Fruit fly (Drosophila melanogaster) whole organism, embryonic: ENCODE results near the gene CG17327.

Source experiments
- B-H2 ChIP-seq: fragments of 200-800 bp; sonication (Bioruptor generic); optimal IDR thresholded peaks from 2 replicates; lab custom pipeline; 2018; ENCODE audit warnings: missing biosample characterization, mild to moderate bottlenecking, missing genetic modification characterization
- CG10274 ChIP-seq: fragments of 200-800 bp; sonication (Bioruptor generic); optimal IDR thresholded peaks from 3 replicates; lab custom pipeline; 2017; ENCODE audit warnings: missing biosample characterization, mild to moderate bottlenecking, missing genetic modification characterization
- CG10366 ChIP-seq: fragments of 200-800 bp; sonication (Bioruptor generic); IDR thresholded peaks from 2 replicates; pipeline ENCODE4 v1.3.6; 2022; ENCODE audit warnings: missing biosample characterization, missing genetic modification characterization
- CG10565 ChIP-seq: fragments of 200-800 bp; sonication (Bioruptor generic); optimal IDR thresholded peaks from 3 replicates; lab custom pipeline; 2016; ENCODE audit warnings: missing biosample characterization, mild to moderate bottlenecking, missing genetic modification characterization
- CG12299 ChIP-seq: fragments of 200-800 bp; sonication (Bioruptor generic); optimal IDR thresholded peaks from 2 replicates; lab custom pipeline; 2018; ENCODE audit warnings: missing biosample characterization, mild to moderate bottlenecking, missing genetic modification characterization
- CG16815 ChIP-seq: fragments of 200-800 bp; sonication (Bioruptor generic); optimal IDR thresholded peaks from 3 replicates; lab custom pipeline; 2017; ENCODE audit warnings: missing biosample characterization, mild to moderate bottlenecking, missing genetic modification characterization
- CG18476 ChIP-seq: fragments of 200-800 bp; sonication (Bioruptor generic); optimal IDR thresholded peaks from 2 replicates; lab custom pipeline; 2016; ENCODE audit warnings: missing biosample characterization, mild to moderate bottlenecking, missing genetic modification characterization
- CG18764 ChIP-seq: fragments of 200-800 bp; sonication (Bioruptor generic); optimal IDR thresholded peaks from 3 replicates; lab custom pipeline; 2016; ENCODE audit warnings: missing biosample characterization, missing genetic modification characterization
- CG2199 ChIP-seq: fragments of 200-800 bp; sonication (Bioruptor generic); IDR thresholded peaks from 3 replicates; pipeline ENCODE4 v1.3.6; 2022; ENCODE audit warnings: missing biosample characterization, missing genetic modification characterization
- CG2712 ChIP-seq: fragments of 200-800 bp; optimal IDR thresholded peaks from 3 replicates; lab custom pipeline; 2019; ENCODE audit warnings: missing biosample characterization, mild to moderate bottlenecking, missing genetic modification characterization, moderate library complexity
- CG32767 ChIP-seq: fragments of 200-800 bp; sonication (Bioruptor generic); IDR thresholded peaks from 2 replicates; pipeline ENCODE4 v1.3.6; 2022; ENCODE audit warnings: missing biosample characterization, missing genetic modification characterization
- CG33557 ChIP-seq: fragments of 200-800 bp; sonication (Bioruptor generic); optimal IDR thresholded peaks from 2 replicates; lab custom pipeline; 2019; ENCODE audit warnings: missing biosample characterization, mild to moderate bottlenecking, missing genetic modification characterization, moderate library complexity
- CG4730 ChIP-seq: fragments of 200-800 bp; sonication (Bioruptor generic); IDR thresholded peaks from 2 replicates; pipeline ENCODE4 v1.3.6; 2022; ENCODE audit warnings: missing biosample characterization, missing genetic modification characterization
- CG6175 ChIP-seq: fragments of 200-800 bp; sonication (Bioruptor generic); IDR thresholded peaks from 3 replicates; pipeline ENCODE4 v1.3.6; 2022; ENCODE audit warnings: missing biosample characterization, missing genetic modification characterization
- CG9876 ChIP-seq: fragments of 200-800 bp; sonication (Bioruptor generic); optimal IDR thresholded peaks from 2 replicates; lab custom pipeline; 2016; ENCODE audit warnings: missing biosample characterization, missing genetic modification characterization
- CTCF ChIP-seq: fragments of 200-800 bp; sonication (Bioruptor generic); optimal IDR thresholded peaks from 2 replicates; lab custom pipeline; 2017; ENCODE audit warnings: missing biosample characterization, mild to moderate bottlenecking, missing genetic modification characterization, moderate library complexity
- E2f2 ChIP-seq: fragments of 200-800 bp; sonication (Bioruptor generic); IDR thresholded peaks from 2 replicates; pipeline ENCODE4 v1.3.6; 2022; ENCODE audit warnings: missing biosample characterization, missing genetic modification characterization
- Ets65A ChIP-seq: fragments of 200-800 bp; sonication (Bioruptor generic); peaks from one replicate; lab custom pipeline; 2016; ENCODE audit warnings: missing biosample characterization, missing genetic modification characterization
- Fer2 ChIP-seq: fragments of 200-800 bp; sonication (Bioruptor generic); optimal IDR thresholded peaks from 2 replicates; lab custom pipeline; 2018; ENCODE audit warnings: missing biosample characterization, mild to moderate bottlenecking, missing genetic modification characterization, moderate library complexity
- Hey ChIP-seq: fragments of 200-800 bp; sonication (Bioruptor generic); optimal IDR thresholded peaks from 3 replicates; lab custom pipeline; 2018; ENCODE audit warnings: missing biosample characterization, mild to moderate bottlenecking, missing genetic modification characterization
- HmgZ ChIP-seq: fragments of 200-800 bp; sonication (Bioruptor generic); optimal IDR thresholded peaks from 2 replicates; lab custom pipeline; 2018; ENCODE audit warnings: missing biosample characterization, mild to moderate bottlenecking, missing genetic modification characterization
- Hr39 ChIP-seq: fragments of >200 bp; optimal IDR thresholded peaks from 2 replicates; lab custom pipeline; 2017
- Kr ChIP-seq: fragments of 200-800 bp; sonication (Bioruptor generic); optimal IDR thresholded peaks from 2 replicates; lab custom pipeline; 2017; ENCODE audit warnings: missing biosample characterization, mild to moderate bottlenecking, missing genetic modification characterization
- Lpt ChIP-seq: fragments of >200 bp; optimal IDR thresholded peaks from 2 replicates; lab custom pipeline; 2018; ENCODE audit warnings: missing biosample characterization, missing genetic modification characterization
- MBD-R2 ChIP-seq: fragments of 200-800 bp; sonication (Bioruptor generic); IDR thresholded peaks from 2 replicates; pipeline ENCODE4 v1.3.6; 2022; ENCODE audit warnings: missing biosample characterization, missing genetic modification characterization
- Max ChIP-seq: fragments of 200-800 bp; sonication (Bioruptor generic); optimal IDR thresholded peaks from 2 replicates; lab custom pipeline; 2016; ENCODE audit warnings: missing biosample characterization, mild to moderate bottlenecking, missing genetic modification characterization
- Med ChIP-seq: fragments of 200-800 bp; sonication (Bioruptor generic); peaks from one replicate; lab custom pipeline; 2016; ENCODE audit warnings: missing biosample characterization, missing genetic modification characterization, mild to moderate bottlenecking, inconsistent platforms, moderate library complexity
- Nf-YA ChIP-seq: fragments of 200-800 bp; sonication (Bioruptor generic); IDR thresholded peaks from 2 replicates; pipeline ENCODE4 v1.3.6; 2022; ENCODE audit warnings: missing biosample characterization, missing genetic modification characterization
- Ravus ChIP-seq: fragments of 200-800 bp; sonication (Bioruptor generic); IDR thresholded peaks from 2 replicates; pipeline ENCODE4 v1.3.6; 2022; ENCODE audit warnings: missing biosample characterization, missing genetic modification characterization
- Sry-β ChIP-seq: fragments of 200-800 bp; sonication (Bioruptor generic); optimal IDR thresholded peaks from 2 replicates; lab custom pipeline; 2018; ENCODE audit warnings: missing biosample characterization, mild to moderate bottlenecking, missing genetic modification characterization, moderate library complexity
- Ssrp ChIP-seq: fragments of 200-800 bp; sonication (Bioruptor generic); optimal IDR thresholded peaks from 2 replicates; lab custom pipeline; 2018; ENCODE audit warnings: missing biosample characterization, mild to moderate bottlenecking, missing genetic modification characterization, moderate library complexity
- bcd ChIP-seq: fragments of 200-800 bp; sonication (Bioruptor generic); optimal IDR thresholded peaks from 2 replicates; lab custom pipeline; 2017; ENCODE audit warnings: missing biosample characterization, mild to moderate bottlenecking, missing genetic modification characterization
- chm ChIP-seq: fragments of 200-800 bp; sonication (Bioruptor generic); IDR thresholded peaks from 2 replicates; pipeline ENCODE4 v1.3.6; 2022; ENCODE audit warnings: missing biosample characterization, missing genetic modification characterization
- croc ChIP-seq: fragments of 200-800 bp; sonication (Bioruptor generic); conservative IDR thresholded peaks from 3 replicates; pipeline ENCODE4 v1.3.6; 2022; ENCODE audit warnings: missing biosample characterization, missing genetic modification characterization
- ems ChIP-seq: fragments of 200-800 bp; sonication (Bioruptor generic); optimal IDR thresholded peaks from 3 replicates; lab custom pipeline; 2016; ENCODE audit warnings: missing biosample characterization, missing genetic modification characterization
- fd102C ChIP-seq: fragments of 200-800 bp; sonication (Bioruptor generic); optimal IDR thresholded peaks from 2 replicates; lab custom pipeline; 2018; ENCODE audit warnings: missing biosample characterization, mild to moderate bottlenecking, missing genetic modification characterization, moderate library complexity
- gce ChIP-seq: fragments of 200-800 bp; sonication (Bioruptor generic); IDR thresholded peaks from 3 replicates; pipeline ENCODE4 v1.3.6; 2022; ENCODE audit warnings: missing biosample characterization, missing genetic modification characterization
- gfzf ChIP-seq: fragments of 200-800 bp; sonication (Bioruptor generic); optimal IDR thresholded peaks from 2 replicates; lab custom pipeline; 2016; ENCODE audit warnings: missing biosample characterization, mild to moderate bottlenecking, missing genetic modification characterization, moderate library complexity
- gt ChIP-seq: fragments of 200-800 bp; sonication (Bioruptor generic); IDR thresholded peaks from 2 replicates; pipeline ENCODE4 v1.3.6; 2022; ENCODE audit warnings: missing biosample characterization, missing genetic modification characterization
- ham ChIP-seq: fragments of 200-800 bp; sonication (Bioruptor generic); IDR thresholded peaks from 2 replicates; pipeline ENCODE4 v1.3.6; 2022; ENCODE audit warnings: missing biosample characterization, missing genetic modification characterization
- lbe ChIP-seq: fragments of 200-800 bp; sonication (Bioruptor generic); optimal IDR thresholded peaks from 2 replicates; lab custom pipeline; 2016; ENCODE audit warnings: missing biosample characterization, mild to moderate bottlenecking, missing genetic modification characterization
- lmd ChIP-seq: fragments of 200-800 bp; sonication (Bioruptor generic); IDR thresholded peaks from 2 replicates; pipeline ENCODE4 v1.3.6; 2022; ENCODE audit warnings: missing biosample characterization, missing genetic modification characterization
- onecut ChIP-seq: fragments of 200-800 bp; sonication (Bioruptor generic); IDR thresholded peaks from 2 replicates; pipeline ENCODE4 v1.3.6; 2022; ENCODE audit warnings: missing biosample characterization, missing genetic modification characterization
- org-1 ChIP-seq: fragments of 200-800 bp; sonication (Bioruptor generic); optimal IDR thresholded peaks from 2 replicates; lab custom pipeline; 2017; ENCODE audit warnings: missing biosample characterization, missing genetic modification characterization
- phol ChIP-seq: fragments of 200-800 bp; sonication (Bioruptor generic); optimal IDR thresholded peaks from 3 replicates; lab custom pipeline; 2018; ENCODE audit warnings: missing biosample characterization, mild to moderate bottlenecking, missing genetic modification characterization, moderate library complexity
- psq ChIP-seq: fragments of 200-800 bp; sonication (Bioruptor generic); optimal IDR thresholded peaks from 2 replicates; lab custom pipeline; 2017; ENCODE audit warnings: missing biosample characterization, missing genetic modification characterization
- sc ChIP-seq, 3 experiments: fragments of >200 bp in 2 of 3; fragments of 200-800 bp in 1 of 3; sonication (Bioruptor generic) in 1 of 3; optimal IDR thresholded peaks; 2 replicates in 2 of 3; 3 replicates in 1 of 3; lab custom pipeline; 2017; ENCODE audit warnings: mild to moderate bottlenecking in 1 of 3, missing biosample characterization in 1 of 3, missing genetic modification characterization in 1 of 3, missing genetic modification reagents in 1 of 3
- trh ChIP-seq: fragments of 200-800 bp; sonication (Bioruptor generic); optimal IDR thresholded peaks from 2 replicates; lab custom pipeline; 2016; ENCODE audit warnings: missing biosample characterization, missing genetic modification characterization
- tx ChIP-seq: fragments of 200-800 bp; sonication (Bioruptor generic); optimal IDR thresholded peaks from 2 replicates; lab custom pipeline; 2016; ENCODE audit warnings: missing biosample characterization, missing genetic modification characterization
- vnd ChIP-seq: fragments of 200-800 bp; sonication (Bioruptor generic); IDR thresholded peaks from 3 replicates; pipeline ENCODE4 v1.3.6; 2022; ENCODE audit warnings: missing biosample characterization, missing genetic modification characterization; ENCODE audit not compliant: partially characterized antibody
- wdn ChIP-seq: fragments of 200-800 bp; sonication (Bioruptor generic); IDR thresholded peaks from 2 replicates; pipeline ENCODE4 v1.3.6; 2022; ENCODE audit warnings: missing biosample characterization, missing genetic modification characterization
- wek ChIP-seq: fragments of 200-800 bp; sonication (Bioruptor generic); optimal IDR thresholded peaks from 3 replicates; lab custom pipeline; 2018; ENCODE audit warnings: missing biosample characterization, mild to moderate bottlenecking, missing genetic modification characterization, moderate library complexity

Gene CG17327

DNA sequence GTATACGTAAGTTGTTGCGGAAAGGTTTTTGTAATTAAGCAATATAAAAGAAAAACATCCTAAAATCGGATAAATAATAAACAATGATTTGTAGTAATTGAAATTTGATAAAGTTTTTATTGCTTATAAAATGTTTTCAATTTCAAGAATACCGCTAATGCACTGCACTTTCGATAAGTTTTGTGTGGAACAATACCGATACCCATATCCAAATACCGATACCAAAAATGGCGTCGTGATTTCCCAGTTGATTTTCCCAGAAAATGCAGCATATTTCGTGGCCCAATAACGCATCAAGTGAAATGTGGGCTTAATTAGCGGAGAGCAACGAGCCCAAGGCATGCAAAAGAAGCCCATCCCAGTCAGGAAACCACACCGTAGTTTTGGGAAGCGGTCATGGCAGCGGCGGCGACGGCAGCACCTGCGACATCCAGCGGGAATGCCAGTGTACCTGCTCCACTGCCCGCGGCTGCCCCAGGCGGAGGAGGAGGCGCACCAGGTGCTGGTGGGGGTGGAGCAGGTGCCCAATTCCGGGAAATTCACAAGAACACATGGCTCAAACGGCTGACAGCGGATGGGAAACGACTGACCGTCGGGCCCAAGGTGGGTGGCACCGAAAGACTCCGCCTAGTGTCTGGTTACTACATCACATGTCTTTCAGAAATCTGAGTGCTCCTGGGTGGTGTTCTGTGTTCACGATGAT is 11.5 kb downstream of the CG17327 start, which contains the start of gene CG31342 (continued):
- TF ChIP-seq onecut (GFP tag; lab: Robert Waterston, UW), result no peak
- TF ChIP-seq CG10366 (GFP tag; lab: Robert Waterston, UW), result no peak
- peak; percentile 85 for TF ChIP-seq Med
- no peak for TF ChIP-seq tx (GFP tag; lab: Kevin White, UChicago)
- TF ChIP-seq sc (optimal IDR thresholded peaks at IDR 0.05; lab: Kevin White, UChicago), result no peak
- no peak for TF ChIP-seq sc (GFP tag; optimal IDR thresholded peaks at IDR 0.05; lab: Kevin White, UChicago)
- TF ChIP-seq CG18476 (GFP tag; lab: Kevin White, UChicago), result no peak
- no peak for TF ChIP-seq wdn
- TF ChIP-seq psq (GFP tag; lab: Kevin White, UChicago), result no peak
- no peak for TF ChIP-seq Kr
- no peak for TF ChIP-seq croc (GFP tag; lab: Robert Waterston, UW)
- no peak for TF ChIP-seq ems
- no peak for TF ChIP-seq gce (GFP tag; lab: Robert Waterston, UW)
- no peak for TF ChIP-seq CG6175 (GFP tag; lab: Robert Waterston, UW)
- no peak for TF ChIP-seq Sry-β (GFP tag; lab: Kevin White, UChicago)
- peak; percentile 98 for TF ChIP-seq wek (GFP tag; lab: Kevin White, UChicago)
- TF ChIP-seq CG10565 (GFP tag; lab: Kevin White, UChicago), result no peak
- peak; percentile 30 for TF ChIP-seq gfzf (GFP tag; lab: Kevin White, UChicago)
- TF ChIP-seq Fer2, result no peak
- TF ChIP-seq CG2712 (tag; lab: Kevin White, UChicago), result no peak
- no peak for TF ChIP-seq Max (GFP tag; lab: Kevin White, UChicago)
- no peak for TF ChIP-seq CG18764 (GFP tag; lab: Kevin White, UChicago)
- no peak for TF ChIP-seq Ets65A (GFP tag; lab: Kevin White, UChicago)
- TF ChIP-seq CG9876, result no peak
- peak; percentile 45 for TF ChIP-seq vnd (GFP tag; lab: Robert Waterston, UW)
- peak; percentile 36 for TF ChIP-seq CG33557 (GFP tag; lab: Kevin White, UChicago)
- TF ChIP-seq CG12299, result no peak
- no peak for TF ChIP-seq ham (GFP tag; lab: Robert Waterston, UW)
- TF ChIP-seq CG16815, result no peak
- 0 out of 2 replicates have a peak, but pooled peaks have one; percentile 12 for TF ChIP-seq Nf-YA (GFP tag; lab: Robert Waterston, UW)
- no peak for TF ChIP-seq CG10274
- no peak for TF ChIP-seq Ravus (GFP tag; lab: Robert Waterston, UW)
- TF ChIP-seq Ssrp (tag; lab: Kevin White, UChicago), result peak; percentile 38
- no peak for TF ChIP-seq CG2199 (GFP tag; lab: Robert Waterston, UW)
- TF ChIP-seq CG32767, result no peak
- no peak for TF ChIP-seq gt (GFP tag; lab: Robert Waterston, UW)
- peak; percentile 99 for TF ChIP-seq phol
- TF ChIP-seq Lpt (GFP tag; lab: Kevin White, UChicago), result no peak
- no peak for TF ChIP-seq fd102C (GFP tag; lab: Kevin White, UChicago)
- TF ChIP-seq CTCF (GFP tag; lab: Kevin White, UChicago), result no peak
- no peak for TF ChIP-seq lbe (GFP tag; lab: Kevin White, UChicago)
- no peak for TF ChIP-seq Hr39 (lab: Kevin White, UChicago)
- TF ChIP-seq B-H2, result no peak
- no peak for TF ChIP-seq org-1
- no peak for TF ChIP-seq chm (GFP tag; lab: Robert Waterston, UW)
- no peak; the same call in 1 of the 2 replicates for TF ChIP-seq E2f2
- no peak for TF ChIP-seq bcd (GFP tag; lab: Kevin White, UChicago)
- no peak for TF ChIP-seq Hey (tag; lab: Kevin White, UChicago)
- peak; percentile 39 for TF ChIP-seq HmgZ (tag; lab: Kevin White, UChicago)
- TF ChIP-seq lmd (GFP tag; lab: Robert Waterston, UW), result no peak
- no peak for TF ChIP-seq CG4730
- TF ChIP-seq trh (GFP tag; lab: Kevin White, UChicago), result no peak
- peak; percentile 50; the same call in 1 of the 2 replicates for TF ChIP-seq MBD-R2 (GFP tag; lab: Robert Waterston, UW)
